Fruit fly (Drosophila melanogaster) whole organism, embryonic: ENCODE data around the gene Pi3K21B.

Source experiments
- B-H1 ChIP-seq: fragments of 200-800 bp; sonication (Bioruptor generic); IDR thresholded peaks from 3 replicates; pipeline ENCODE4 v1.3.6; 2022; ENCODE audit warnings: missing biosample characterization, missing genetic modification characterization
- CG1233 ChIP-seq: fragments of 200-800 bp; sonication (Bioruptor generic); optimal IDR thresholded peaks from 4 replicates; lab custom pipeline; 2018; ENCODE audit warnings: missing biosample characterization, mild to moderate bottlenecking, missing genetic modification characterization
- CG16779 ChIP-seq: fragments of 200-800 bp; sonication (Bioruptor generic); IDR thresholded peaks from 2 replicates; pipeline ENCODE4 v1.3.6; 2022; ENCODE audit warnings: missing biosample characterization, missing genetic modification characterization
- CG42726 ChIP-seq: fragments of 200-800 bp; sonication (Bioruptor generic); IDR thresholded peaks from 2 replicates; pipeline ENCODE4 v1.3.6; 2022; ENCODE audit warnings: missing biosample characterization, missing genetic modification characterization; ENCODE audit not compliant: partially characterized antibody
- CG8290 ChIP-seq, 3 experiments: fragments of 200-800 bp; sonication (Bioruptor generic); optimal IDR thresholded peaks; 2 replicates each; lab custom pipeline; 2016 to 2019; ENCODE audit warnings: missing biosample characterization in 3 of 3, missing genetic modification characterization in 3 of 3, mild to moderate bottlenecking in 2 of 3, moderate library complexity in 1 of 3
- Hr78 ChIP-seq, 2 experiments: fragments of 200-800 bp in 1 of 2; fragments of >200 bp in 1 of 2; sonication (Bioruptor generic) in 1 of 2; optimal IDR thresholded peaks; 2 replicates each; lab custom pipeline; 2017 to 2019; ENCODE audit warnings: missing biosample characterization in 2 of 2, missing genetic modification characterization in 2 of 2, mild to moderate bottlenecking in 1 of 2, moderate library complexity in 1 of 2
- NC2β ChIP-seq: fragments of 200-800 bp; sonication (Bioruptor generic); optimal IDR thresholded peaks from 2 replicates; lab custom pipeline; 2016; ENCODE audit warnings: missing biosample characterization, missing genetic modification characterization
- Opbp ChIP-seq: fragments of 200-800 bp; sonication (Bioruptor generic); IDR thresholded peaks from 3 replicates; pipeline ENCODE4 v1.3.6; 2022; ENCODE audit warnings: missing biosample characterization, missing genetic modification characterization; ENCODE audit not compliant: partially characterized antibody
- chif ChIP-seq, 2 experiments: fragments of 200-800 bp; sonication (Bioruptor generic); optimal IDR thresholded peaks; 3 replicates each; lab custom pipeline; 2016; ENCODE audit warnings: missing biosample characterization in 2 of 2, missing genetic modification characterization in 2 of 2
- fd102C ChIP-seq: fragments of 200-800 bp; sonication (Bioruptor generic); optimal IDR thresholded peaks from 2 replicates; lab custom pipeline; 2018; ENCODE audit warnings: missing biosample characterization, mild to moderate bottlenecking, missing genetic modification characterization, moderate library complexity
- hb ChIP-seq: fragments of 200-800 bp; sonication (Bioruptor generic); IDR thresholded peaks from 3 replicates; pipeline ENCODE4 v1.3.6; 2022; ENCODE audit warnings: missing biosample characterization, missing genetic modification characterization; ENCODE audit not compliant: partially characterized antibody
- lab ChIP-seq: fragments of 200-800 bp; sonication (Bioruptor generic); optimal IDR thresholded peaks from 3 replicates; lab custom pipeline; 2017; ENCODE audit warnings: missing biosample characterization, missing genetic modification characterization, mild to moderate bottlenecking, moderate library complexity, missing genetic modification reagents
- p53 ChIP-seq: fragments of 200-800 bp; sonication (Bioruptor generic); optimal IDR thresholded peaks from 2 replicates; lab custom pipeline; 2016; ENCODE audit warnings: missing biosample characterization, missing genetic modification characterization
- usp ChIP-seq: fragments of >200 bp; optimal IDR thresholded peaks from 2 replicates; lab custom pipeline; 2017; ENCODE audit warnings: missing biosample characterization, missing genetic modification characterization

dm6 chr2L:292301-292700, 5.4 kb upstream of the Pi3K21B start, which contains the start of gene CG11562:
- TF ChIP-seq fd102C (no peak), Hr78 (GFP tag; optimal IDR thresholded peaks at IDR 0.05; lab: Kevin White, UChicago) (no peak), usp (GFP tag; lab: Kevin White, UChicago) (no peak), chif (GFP tag; optimal IDR thresholded peaks at IDR 0.05; lab: Kevin White, UChicago) (no peak), CG16779 (GFP tag; lab: Robert Waterston, UW) (no peak), NC2β (GFP tag; lab: Kevin White, UChicago) (no peak), Opbp (GFP tag; lab: Robert Waterston, UW) (no peak; the same call in 2 of the 3 replicates), p53 (GFP tag; lab: Kevin White, UChicago) (no peak), hb (GFP tag; lab: Robert Waterston, UW) (no peak), lab (no peak), CG1233 (GFP tag; lab: Kevin White, UChicago) (no peak), CG42726 (GFP tag; lab: Robert Waterston, UW) (no peak), B-H1 (GFP tag; lab: Robert Waterston, UW) (no peak), CG8290 (GFP tag; optimal IDR thresholded peaks at IDR 0.05; lab: Kevin White, UChicago) (no peak), CG8290 (tag; optimal IDR thresholded peaks at IDR 0.05; lab: Kevin White, UChicago) (no peak)
